Fruit fly (Drosophila melanogaster): ENCODE results near the gene CG17681.
A peak's percentile ranks its signal among the peaks of the same experiment; 100 is the strongest.

CG17681 gene

dm6 chr2L:18151134-18151825 is 1.6 kb upstream of the CG17681 start (continued):
- TF ChIP-seq Mad (GFP tag; optimal IDR thresholded peaks at IDR 0.05) (no peak), CG14860 (GFP tag; IDR thresholded peaks at IDR 0.05; ENCODE audit: partially characterized antibody) (no peak), zen (tag; optimal IDR thresholded peaks at IDR 0.05) (peak; percentile 58), phol (tag; optimal IDR thresholded peaks at IDR 0.05) (peak; percentile 23), CG12391 (tag; optimal IDR thresholded peaks at IDR 0.05) (no peak), toy (GFP tag; IDR thresholded peaks at IDR 0.05) (peak; percentile 57; the same call in 1 of the 2 replicates), CG11247 (GFP tag; IDR thresholded peaks at IDR 0.05) (peak; percentile 69; the same call in 1 of the 2 replicates), sens (GFP tag) (peak; percentile 83), CG34224 (GFP tag; IDR thresholded peaks at IDR 0.05; ENCODE audit: partially characterized antibody) (peak; percentile 9; the same call in 1 of the 3 replicates), Neu2 (GFP tag; optimal IDR thresholded peaks at IDR 0.05; ENCODE audit: borderline replicate concordance) (peak; percentile 19), CG3163 (GFP tag; optimal IDR thresholded peaks at IDR 0.05) (peak; percentile 39), pzg (GFP tag; optimal IDR thresholded peaks at IDR 0.05) (no peak), otp (GFP tag; IDR thresholded peaks at IDR 0.05) (peak; percentile 54; the same call in 2 of the 3 replicates), ato (GFP tag; IDR thresholded peaks at IDR 0.05; ENCODE audit: partially characterized antibody) (peak; percentile 29; the same call in 1 of the 2 replicates), chm (GFP tag; IDR thresholded peaks at IDR 0.05) (peak; percentile 51), HmgD (GFP tag; optimal IDR thresholded peaks at IDR 0.05) (peak; percentile 82), CG1603 (tag; optimal IDR thresholded peaks at IDR 0.05) (peak; percentile 59), CG18011 (GFP tag; optimal IDR thresholded peaks at IDR 0.05) (no peak), CG18599 (GFP tag; optimal IDR thresholded peaks at IDR 0.05) (no peak), hbn (GFP tag; IDR thresholded peaks at IDR 0.05; ENCODE audit: partially characterized antibody) (no peak), lmd (GFP tag; IDR thresholded peaks at IDR 0.05) (peak; percentile 78), CG16779 (GFP tag; IDR thresholded peaks at IDR 0.05) (no peak), lbe (GFP tag; optimal IDR thresholded peaks at IDR 0.05) (peak; percentile 9), Meics (GFP tag; optimal IDR thresholded peaks at IDR 0.05) (peak; percentile 44), CG11504 (tag; optimal IDR thresholded peaks at IDR 0.05) (no peak), Trl (optimal IDR thresholded peaks at IDR 0.05) (peak; percentile 14 to 47), Trl (GFP tag; optimal IDR thresholded peaks at IDR 0.05) (peak; percentile 66), sqz (GFP tag; optimal IDR thresholded peaks at IDR 0.05) (no peak), CG14441 (GFP tag; IDR thresholded peaks at IDR 0.05) (peak; percentile 82), CG9876 (GFP tag; optimal IDR thresholded peaks at IDR 0.05) (peak; percentile 67), CG17186 (GFP tag; optimal IDR thresholded peaks at IDR 0.05) (no peak), aop (GFP tag; IDR thresholded peaks at IDR 0.05) (no peak), esg (GFP tag; conservative IDR thresholded peaks at IDR 0.05) (peak; percentile 68), CG13624 (GFP tag; optimal IDR thresholded peaks at IDR 0.05) (peak; percentile 59), CG1832 (GFP tag; optimal IDR thresholded peaks at IDR 0.05) (no peak), dmrt99B (tag; optimal IDR thresholded peaks at IDR 0.05) (peak; percentile 22), lilli (GFP tag; optimal IDR thresholded peaks at IDR 0.05) (peak; percentile 65), Dfd (GFP tag; optimal IDR thresholded peaks at IDR 0.05) (no peak), Atf-2 (GFP tag; optimal IDR thresholded peaks at IDR 0.05) (peak; percentile 69), HLH54F (GFP tag; optimal IDR thresholded peaks at IDR 0.05) (peak; percentile 70), gcm (GFP tag; optimal IDR thresholded peaks at IDR 0.05) (peak; percentile 47), Fer3 (tag; optimal IDR thresholded peaks at IDR 0.05) (no peak), CG30403 (GFP tag; optimal IDR thresholded peaks at IDR 0.05) (peak; percentile 34), Hsf (GFP tag; optimal IDR thresholded peaks at IDR 0.05) (peak; percentile 70), zf30C (GFP tag; optimal IDR thresholded peaks at IDR 0.05) (no peak), CG7372 (GFP tag; IDR thresholded peaks at IDR 0.05) (peak; percentile 66), Sox100B (GFP tag; optimal IDR thresholded peaks at IDR 0.05) (no peak), CoRest (tag; optimal IDR thresholded peaks at IDR 0.05) (peak; percentile 36), bigmax (GFP tag; optimal IDR thresholded peaks at IDR 0.05) (no peak), Nf-YA (GFP tag; IDR thresholded peaks at IDR 0.05) (no peak)

All from whole organism, embryonic.